In genomic region chrIV:657046-657445, ce11 we compare ENCODE assay signal across 2 worm cellular contexts.
TF ChIP-seq lines count a peak whose summit lies in the region.

No protein-coding gene starts in this region.

TF ChIP-seq in whole organism, L4 larva, 104 proteins besides CTCF, POLR2A, EP300 and RAD21:
- TF ChIP-seq ZK337.2 (GFP tag; IDR thresholded peaks at IDR 0.05; lab: Robert Waterston, UW) (no peak), set-16 (GFP tag; IDR thresholded peaks at IDR 0.05; lab: Robert Waterston, UW) (peak; percentile 69), egl-43 (GFP tag; IDR thresholded peaks at IDR 0.05; lab: Robert Waterston, UW) (0 out of 2 replicates have a peak, but pooled peaks have one; percentile 6)

TF ChIP-seq in whole organism, young adult, 124 proteins besides CTCF, POLR2A, EP300 and RAD21:
- no peak for TF ChIP-seq F57C9.4 (tag; optimal IDR thresholded peaks at IDR 0.05; lab: Kevin White, UChicago)
- TF ChIP-seq repo-1 (tag; optimal IDR thresholded peaks at IDR 0.05; lab: Kevin White, UChicago): peak; percentile 14
- TF ChIP-seq ceh-100 (GFP tag; IDR thresholded peaks at IDR 0.05; lab: Robert Waterston, UW): no peak
- peak; percentile 78 for TF ChIP-seq zfh-2 (GFP tag; conservative IDR thresholded peaks at IDR 0.05; lab: Robert Waterston, UW)
- TF ChIP-seq ceh-58 (GFP tag; IDR thresholded peaks at IDR 0.05; lab: Robert Waterston, UW): 0 out of 2 replicates have a peak, but pooled peaks have one; percentile 50
